Worm (Caenorhabditis elegans) whole organism, mixed stage, embryonic: Measurements from ENCODE around the gene twk-23.

Experiments
- elt-3 ChIP-seq: fragments of 150-350 bp; optimal IDR thresholded peaks from 2 replicates; lab custom pipeline; 2014; ENCODE audit warnings: missing biosample characterization, missing genetic modification characterization
- mab-5 ChIP-seq: fragments of 150-350 bp; optimal IDR thresholded peaks from 2 replicates; lab custom pipeline; 2014; ENCODE audit warnings: missing biosample characterization, missing genetic modification characterization

- TF ChIP-seq mab-5 (no peak), elt-3 (no peak)
Observed at ce11 chrX:13838019-13838418, 14.6 kb upstream of the twk-23 start.
